Worm (Caenorhabditis elegans): ENCODE measurements around the gene C04C3.7.

The C04C3.7 gene

DNA sequence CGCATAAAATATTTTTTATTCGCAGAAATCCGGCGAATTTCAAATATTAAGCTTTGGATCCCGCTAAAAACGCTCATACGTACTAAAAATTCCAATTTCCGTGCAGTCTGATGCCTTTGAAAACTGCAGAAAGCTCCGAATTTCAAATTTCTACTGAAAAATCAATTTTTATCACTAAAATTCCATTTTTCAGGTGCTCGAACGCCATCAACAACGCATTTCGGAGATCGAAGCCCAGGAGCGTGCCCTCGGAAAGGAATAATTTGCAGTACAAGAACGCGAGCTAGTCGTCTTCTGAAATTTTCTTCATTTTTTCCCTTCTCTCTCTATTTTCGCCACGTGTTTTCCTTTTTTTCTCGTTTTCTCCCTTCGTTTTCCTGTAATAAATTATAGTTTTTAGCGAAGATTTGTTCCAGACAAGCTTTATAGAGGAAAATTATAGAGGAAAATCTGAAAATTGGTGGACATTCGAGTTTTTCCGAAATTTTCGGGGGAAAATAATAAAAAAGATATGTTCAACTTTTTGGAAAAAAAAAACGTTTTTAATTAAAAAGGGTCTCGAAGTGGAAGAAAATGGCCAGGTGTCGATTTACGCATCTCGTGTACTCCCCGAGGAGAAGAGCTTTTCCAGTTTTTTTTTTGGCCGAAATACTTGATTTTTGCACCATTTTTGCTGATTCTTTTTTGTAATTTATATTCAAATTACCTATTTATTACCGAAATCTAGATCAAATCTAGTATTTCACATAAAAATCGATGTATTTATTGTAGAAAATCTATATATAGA, 46.6 kb downstream of the C04C3.7 start:
- TF ChIP-seq T23F11.4 (GFP tag; optimal IDR thresholded peaks at IDR 0.05), result no peak
- TF ChIP-seq pha-4 (tag; optimal IDR thresholded peaks at IDR 0.05), result no peak
- no peak for TF ChIP-seq hlh-6 (tag; optimal IDR thresholded peaks at IDR 0.05)
- TF ChIP-seq tbx-2 (tag; optimal IDR thresholded peaks at IDR 0.05), result no peak
- no peak for TF ChIP-seq nhr-232 (tag; optimal IDR thresholded peaks at IDR 0.05)
- no peak for TF ChIP-seq rnt-1 (tag; optimal IDR thresholded peaks at IDR 0.05)
- TF ChIP-seq ceh-6 (GFP tag; optimal IDR thresholded peaks at IDR 0.05), result no peak
- TF ChIP-seq pat-9 (tag; optimal IDR thresholded peaks at IDR 0.05), result no peak
- TF ChIP-seq ceh-9 (tag; optimal IDR thresholded peaks at IDR 0.05), result no peak
- TF ChIP-seq zip-5 (tag; optimal IDR thresholded peaks at IDR 0.05), result no peak
- no peak for TF ChIP-seq tbx-7 (tag; optimal IDR thresholded peaks at IDR 0.05)
- TF ChIP-seq Y22D7AL.16 (tag; optimal IDR thresholded peaks at IDR 0.05), result no peak
- TF ChIP-seq C38D4.7 (GFP tag; optimal IDR thresholded peaks at IDR 0.05), result no peak
- no peak for TF ChIP-seq ama-1 (optimal IDR thresholded peaks at IDR 0.05)
- TF ChIP-seq hlh-30 (tag; optimal IDR thresholded peaks at IDR 0.05; ENCODE audit: insufficient read depth), result no peak
- TF ChIP-seq eyg-1 (tag; optimal IDR thresholded peaks at IDR 0.05), result no peak

DNA sequence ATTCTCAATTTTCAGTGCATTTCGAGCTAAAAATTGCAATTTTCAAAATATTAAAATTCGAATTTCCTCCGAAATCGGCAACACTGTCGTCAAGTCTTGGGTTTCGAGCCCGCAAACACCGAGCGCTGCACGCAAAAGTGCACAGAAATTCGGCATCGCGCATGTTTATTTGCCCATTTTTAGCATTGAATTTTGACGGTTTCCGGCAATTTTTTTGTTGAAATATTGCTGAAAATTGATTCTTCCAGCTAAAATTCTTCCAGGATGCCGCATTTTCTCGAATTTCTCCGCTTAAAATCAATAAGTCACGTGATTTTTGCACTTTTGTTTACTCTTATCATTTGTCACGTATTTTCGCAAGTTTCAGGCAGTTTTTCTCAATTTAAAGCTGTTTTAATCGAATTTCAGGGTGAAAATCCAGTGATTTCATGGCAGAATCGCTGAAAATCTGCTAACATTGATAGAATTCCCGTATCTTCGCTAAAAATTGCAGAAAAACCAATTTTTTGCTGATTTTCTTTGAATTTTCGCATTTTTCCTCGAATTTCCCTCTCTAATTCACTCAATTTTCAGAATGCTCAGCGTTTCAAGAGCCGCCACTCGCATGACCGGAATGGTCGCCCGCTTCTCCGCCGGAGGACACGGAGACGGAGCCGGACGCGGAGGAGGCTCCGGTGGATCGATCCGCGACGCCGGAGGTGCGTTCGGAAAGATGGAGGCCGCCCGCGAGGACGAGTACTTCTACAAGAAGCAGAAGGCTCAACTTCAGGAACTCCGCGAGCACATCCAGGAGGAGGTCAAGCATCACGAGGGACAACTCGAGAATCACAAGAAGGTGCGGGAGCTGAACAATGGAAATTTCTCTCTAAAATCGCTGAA, 47.7 kb downstream of the C04C3.7 start, which contains the start of gene mai-2:
TSS of gene mai-2 (plus strand) at position 574 of the 879 bp plus-strand sequence.
- TF ChIP-seq hlh-30 (tag; optimal IDR thresholded peaks at IDR 0.05; ENCODE audit: insufficient read depth), result peak; percentile 91
- TF ChIP-seq ceh-9 (tag; optimal IDR thresholded peaks at IDR 0.05), result no peak
- peak; percentile 28 for TF ChIP-seq nfya-1 (tag; optimal IDR thresholded peaks at IDR 0.05)

DNA sequence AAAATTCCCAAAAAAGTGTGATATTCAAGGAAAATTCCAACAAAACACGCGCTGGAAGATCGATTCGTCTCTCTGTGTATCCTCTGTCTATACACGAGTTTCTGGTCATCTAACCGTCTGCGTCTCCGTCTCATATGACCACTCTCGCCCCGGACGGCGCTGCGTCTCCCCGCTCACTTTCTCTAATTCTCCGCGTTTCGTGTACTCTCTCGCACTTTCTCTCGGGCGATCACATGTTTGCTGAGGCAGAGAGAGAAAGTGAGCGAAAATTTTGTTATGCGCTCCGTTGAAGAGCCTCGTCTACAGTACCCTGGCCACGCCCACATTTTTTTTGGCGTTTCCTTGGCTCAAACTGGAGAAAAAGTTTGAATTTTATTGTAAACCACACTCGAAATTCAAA, 48.7 kb downstream of the C04C3.7 start:
- TF ChIP-seq ceh-34 (tag; optimal IDR thresholded peaks at IDR 0.05) (peak; percentile 79), unc-55 (GFP tag; optimal IDR thresholded peaks at IDR 0.05) (peak; percentile 47), ceh-2 (tag; optimal IDR thresholded peaks at IDR 0.05) (peak; percentile 44), nfya-1 (tag; optimal IDR thresholded peaks at IDR 0.05) (peak; percentile 85), tbx-2 (tag; optimal IDR thresholded peaks at IDR 0.05) (peak; percentile 56), madf-2 (tag; optimal IDR thresholded peaks at IDR 0.05) (no peak), dmd-4 (tag; optimal IDR thresholded peaks at IDR 0.05; ENCODE audit: borderline replicate concordance) (no peak), pqm-1 (tag; optimal IDR thresholded peaks at IDR 0.05) (peak; percentile 5), rnt-1 (tag; optimal IDR thresholded peaks at IDR 0.05) (peak; percentile 65), hlh-8 (tag; optimal IDR thresholded peaks at IDR 0.05) (peak; percentile 43), nhr-11 (tag; optimal IDR thresholded peaks at IDR 0.05) (no peak), unc-42 (tag; optimal IDR thresholded peaks at IDR 0.05) (peak; percentile 88), syd-9 (tag; optimal IDR thresholded peaks at IDR 0.05) (no peak), T23F11.4 (GFP tag; optimal IDR thresholded peaks at IDR 0.05) (no peak), ceh-18 (tag; optimal IDR thresholded peaks at IDR 0.05) (peak; percentile 77), ceh-31 (tag; optimal IDR thresholded peaks at IDR 0.05) (peak; percentile 78), ceh-48 (tag; optimal IDR thresholded peaks at IDR 0.05) (peak; percentile 10), fkh-6 (tag; optimal IDR thresholded peaks at IDR 0.05) (no peak), K02D7.2 (tag; optimal IDR thresholded peaks at IDR 0.05) (no peak), ceh-6 (GFP tag; optimal IDR thresholded peaks at IDR 0.05) (no peak), hlh-30 (tag; optimal IDR thresholded peaks at IDR 0.05; ENCODE audit: insufficient read depth) (peak; percentile 99), C08G9.2 (tag; optimal IDR thresholded peaks at IDR 0.05) (peak; percentile 37)

DNA sequence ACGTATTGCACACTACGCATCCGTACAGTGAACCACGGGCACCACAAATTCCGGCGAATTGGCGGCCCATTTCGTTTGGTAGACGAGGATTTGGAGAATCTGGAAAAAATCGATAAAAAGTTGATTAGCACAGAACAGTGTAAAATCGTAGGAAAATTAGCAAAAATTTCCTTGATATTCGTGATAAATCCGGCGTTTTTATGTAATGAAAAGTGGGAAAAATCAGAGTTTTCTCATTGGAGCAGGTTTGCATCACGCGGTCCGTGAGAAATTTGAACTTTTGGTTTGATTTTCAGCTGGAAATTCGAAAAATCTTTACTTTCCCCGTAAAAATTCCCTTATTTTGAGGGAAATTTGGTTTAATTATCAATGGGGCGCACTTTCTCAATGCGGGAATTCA, 49.2 kb downstream of the C04C3.7 start, which contains the start of gene B0546.4:
TSS of gene B0546.4 (minus strand) at position 101 of the 400 bp plus-strand sequence.
- TF ChIP-seq ama-1 (optimal IDR thresholded peaks at IDR 0.05), result no peak
- TF ChIP-seq fkh-6 (tag; optimal IDR thresholded peaks at IDR 0.05), result no peak
- TF ChIP-seq unc-86 (tag; optimal IDR thresholded peaks at IDR 0.05), result no peak
- TF ChIP-seq odd-2 (tag; optimal IDR thresholded peaks at IDR 0.05), result no peak
- no peak for TF ChIP-seq pag-3 (tag; optimal IDR thresholded peaks at IDR 0.05; ENCODE audit: borderline replicate concordance)
- no peak for TF ChIP-seq ahr-1 (tag; optimal IDR thresholded peaks at IDR 0.05)
- no peak for TF ChIP-seq dve-1 (tag; optimal IDR thresholded peaks at IDR 0.05)
- no peak for TF ChIP-seq K09A11.1 (tag; optimal IDR thresholded peaks at IDR 0.05; ENCODE audit: insufficient read depth)
- no peak for TF ChIP-seq K02D7.2 (tag; optimal IDR thresholded peaks at IDR 0.05)
- TF ChIP-seq F13H6.1 (tag; optimal IDR thresholded peaks at IDR 0.05), result no peak
- no peak for TF ChIP-seq fax-1 (tag; optimal IDR thresholded peaks at IDR 0.05)
- TF ChIP-seq tbx-7 (tag; optimal IDR thresholded peaks at IDR 0.05), result no peak
- TF ChIP-seq sox-2 (GFP tag; IDR thresholded peaks at IDR 0.05), result no peak
- TF ChIP-seq ceh-22 (tag; optimal IDR thresholded peaks at IDR 0.05), result no peak
- TF ChIP-seq C08G9.2 (tag; optimal IDR thresholded peaks at IDR 0.05), result no peak

Data from whole organism, late embryonic.